Worm (Caenorhabditis elegans): ENCODE results near the gene srw-122.

DNA sequence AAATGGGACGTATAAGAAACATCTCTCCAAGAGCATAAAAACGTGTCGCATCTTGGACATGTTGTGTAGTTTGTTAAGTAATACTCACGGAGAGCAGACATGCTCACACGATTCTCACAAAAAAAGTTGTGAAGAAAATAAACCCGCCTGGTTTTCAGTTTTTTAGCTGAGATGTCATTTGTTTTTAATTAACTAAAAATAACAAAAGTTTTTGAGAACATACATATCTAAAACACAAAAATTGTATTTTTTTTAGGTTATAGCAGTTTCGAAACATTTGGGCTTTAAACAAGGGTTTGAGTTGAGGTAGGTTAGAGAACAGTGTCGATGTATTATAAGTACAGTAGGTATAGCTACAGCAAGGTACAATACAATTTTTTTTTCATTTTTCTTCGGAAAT lies 12.8 kb upstream of the srw-122 start, which contains the start of gene srh-88:
- TF ChIP-seq T23F11.4 (GFP tag; optimal IDR thresholded peaks at IDR 0.05) (no peak), odd-2 (tag; optimal IDR thresholded peaks at IDR 0.05) (no peak), ceh-18 (tag; optimal IDR thresholded peaks at IDR 0.05) (no peak), dve-1 (tag; optimal IDR thresholded peaks at IDR 0.05) (no peak), pqm-1 (tag; optimal IDR thresholded peaks at IDR 0.05) (no peak)

All from whole organism, late embryonic.